Worm (Caenorhabditis elegans) whole organism, mixed stage, embryonic: ENCODE measurements around the gene T05A8.1.
A peak's percentile ranks its signal among the peaks of the same experiment; 100 is the strongest.

Experiments
- blmp-1 ChIP-seq: fragments of 150-350 bp; optimal IDR thresholded peaks from 2 replicates; lab custom pipeline; 2014; ENCODE audit warnings: missing biosample characterization, missing genetic modification characterization
- ceh-43 ChIP-seq: fragments of 200-800 bp; sonication (Bioruptor generic); optimal IDR thresholded peaks from 2 replicates; lab custom pipeline; 2018; ENCODE audit warnings: mild to moderate bottlenecking, missing genetic modification characterization, moderate library complexity, missing compliant biosample characterization
- ces-1 ChIP-seq: fragments of 150-350 bp; optimal IDR thresholded peaks from 2 replicates; lab custom pipeline; 2014; ENCODE audit warnings: missing biosample characterization, missing genetic modification reagents, missing genetic modification characterization
- lin-13 ChIP-seq: fragments of 150-350 bp; optimal IDR thresholded peaks from 2 replicates; lab custom pipeline; 2014; ENCODE audit warnings: missing biosample characterization, missing genetic modification characterization
- lin-32 ChIP-seq: fragments of 200-800 bp; sonication (Bioruptor generic); optimal IDR thresholded peaks from 2 replicates; lab custom pipeline; 2018; ENCODE audit warnings: mild to moderate bottlenecking, missing genetic modification characterization, missing compliant biosample characterization
- mep-1 ChIP-seq: fragments of 150-350 bp; optimal IDR thresholded peaks from 2 replicates; lab custom pipeline; 2017; ENCODE audit warnings: missing biosample characterization, missing genetic modification reagents, missing genetic modification characterization, inconsistent platforms
- nhr-237 ChIP-seq: fragments of 150-350 bp; optimal IDR thresholded peaks from 2 replicates; lab custom pipeline; 2014; ENCODE audit warnings: missing biosample characterization, missing genetic modification characterization
- nhr-28 ChIP-seq: fragments of 150-350 bp; optimal IDR thresholded peaks from 2 replicates; lab custom pipeline; 2014; ENCODE audit warnings: missing biosample characterization, missing genetic modification characterization
- nhr-76 ChIP-seq: sonication (generic microtip); optimal IDR thresholded peaks from 2 replicates; lab custom pipeline; 2017; ENCODE audit warnings: missing biosample characterization, missing genetic modification characterization
- pha-4 ChIP-seq: fragments of 150-350 bp; optimal IDR thresholded peaks from 2 replicates; lab custom pipeline; 2018; ENCODE audit warnings: missing biosample characterization, missing genetic modification reagents, missing genetic modification characterization
- snpc-4 ChIP-seq: fragments of 150-350 bp; optimal IDR thresholded peaks from 2 replicates; lab custom pipeline; 2014; ENCODE audit warnings: missing biosample characterization, missing genetic modification characterization
- unc-39 ChIP-seq: fragments of 150-350 bp; optimal IDR thresholded peaks from 2 replicates; lab custom pipeline; 2014; ENCODE audit warnings: missing biosample characterization, missing genetic modification characterization
- unc-62 ChIP-seq: fragments of 150-350 bp; optimal IDR thresholded peaks from 2 replicates; lab custom pipeline; 2014; ENCODE audit warnings: missing biosample characterization, missing genetic modification reagents, missing genetic modification characterization
- ztf-11 ChIP-seq: fragments of 150-350 bp; optimal IDR thresholded peaks from 2 replicates; lab custom pipeline; 2014; ENCODE audit warnings: missing biosample characterization, missing genetic modification characterization

DNA sequence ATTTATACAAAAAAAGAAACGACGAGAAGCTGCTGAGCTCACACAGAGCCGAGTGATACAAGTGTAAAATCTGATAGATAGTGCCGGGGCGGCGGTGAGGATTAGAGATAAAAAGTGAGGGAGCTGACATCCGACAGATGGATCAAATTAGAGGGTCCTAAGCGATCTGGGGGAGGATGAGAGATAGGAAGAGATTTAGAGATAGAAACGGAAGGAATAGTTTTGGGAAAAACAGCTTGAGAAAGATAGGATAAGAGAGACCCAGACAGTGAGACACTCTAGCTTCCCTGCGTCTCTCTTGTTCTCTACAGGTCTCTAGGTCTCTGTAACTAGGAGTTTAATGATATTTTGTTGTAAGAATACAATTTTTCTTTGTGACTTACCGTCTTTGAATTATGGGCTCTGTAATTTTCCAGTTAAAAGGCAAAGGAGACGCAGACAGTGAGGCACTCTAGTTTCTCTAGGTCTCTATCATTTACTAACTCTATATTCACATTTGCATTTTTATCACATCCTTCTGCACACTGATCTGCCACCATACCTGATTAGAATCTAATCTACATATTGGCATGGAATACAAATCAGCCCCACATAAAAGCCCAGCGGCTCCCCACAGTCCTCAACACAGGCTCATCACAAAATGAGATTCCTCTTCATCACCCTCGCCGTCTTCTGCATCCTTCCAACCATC lies 22.7 kb downstream of the T05A8.1 start, which contains the start of the genes sup-9 and nspf-1:
- TF ChIP-seq pha-4 (no peak), ceh-43 (GFP tag; lab: Kevin White, UChicago) (no peak), unc-62 (GFP tag; lab: Kevin White, UChicago) (peak; percentile 65), mep-1 (tag; lab: Kevin White, UChicago) (no peak), nhr-76 (tag; lab: Kevin White, UChicago) (no peak), ztf-11 (tag; lab: Kevin White, UChicago) (no peak), lin-13 (tag; lab: Kevin White, UChicago) (no peak), unc-39 (tag; lab: Kevin White, UChicago) (no peak), nhr-28 (tag; lab: Kevin White, UChicago) (no peak), ces-1 (GFP tag; lab: Kevin White, UChicago) (peak; percentile 15), snpc-4 (tag; lab: Kevin White, UChicago) (no peak), nhr-237 (no peak), lin-32 (GFP tag; lab: Kevin White, UChicago) (no peak), blmp-1 (tag; lab: Kevin White, UChicago) (no peak)
